Worm (Caenorhabditis elegans): Measurements from ENCODE around the gene Y69A2AR.24.

DNA sequence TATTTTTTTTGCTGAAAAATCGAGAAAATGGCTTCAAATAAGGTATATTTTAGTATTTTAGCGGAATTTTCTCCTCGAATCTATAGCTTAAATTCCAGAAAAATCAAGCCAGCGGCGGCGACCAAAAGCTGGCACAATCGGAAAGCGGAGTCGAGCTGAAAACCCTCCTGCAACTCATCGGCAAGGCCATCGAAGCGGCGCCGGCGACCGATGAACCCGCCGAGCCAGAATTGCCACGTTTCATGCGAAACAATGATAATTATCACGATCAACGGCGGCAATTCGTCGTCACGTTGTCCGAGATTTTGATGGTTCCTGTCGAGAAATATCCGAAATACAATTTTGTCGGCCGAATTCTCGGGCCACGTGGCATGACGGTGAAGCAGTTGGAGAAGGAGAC, 46.5 kb upstream of the Y69A2AR.24 start, which contains the start of gene Y69A2AR.32:
- TF ChIP-seq him-1 (tag; optimal IDR thresholded peaks at IDR 0.05) (no peak), dao-5 (tag; optimal IDR thresholded peaks at IDR 0.05) (no peak)
